Worm (Caenorhabditis elegans) whole organism, mixed stage, embryonic: ENCODE measurements around the gene srw-91.

Source experiments
- blmp-1 ChIP-seq: fragments of 150-350 bp; optimal IDR thresholded peaks from 2 replicates; lab custom pipeline; 2014; ENCODE audit warnings: missing biosample characterization, missing genetic modification characterization
- nhr-12 ChIP-seq: fragments of 150-350 bp; optimal IDR thresholded peaks from 2 replicates; lab custom pipeline; 2014; ENCODE audit warnings: missing biosample characterization, missing genetic modification characterization
- nhr-2 ChIP-seq: fragments of 150-350 bp; optimal IDR thresholded peaks from 2 replicates; lab custom pipeline; 2014; ENCODE audit warnings: missing biosample characterization, missing genetic modification characterization

DNA sequence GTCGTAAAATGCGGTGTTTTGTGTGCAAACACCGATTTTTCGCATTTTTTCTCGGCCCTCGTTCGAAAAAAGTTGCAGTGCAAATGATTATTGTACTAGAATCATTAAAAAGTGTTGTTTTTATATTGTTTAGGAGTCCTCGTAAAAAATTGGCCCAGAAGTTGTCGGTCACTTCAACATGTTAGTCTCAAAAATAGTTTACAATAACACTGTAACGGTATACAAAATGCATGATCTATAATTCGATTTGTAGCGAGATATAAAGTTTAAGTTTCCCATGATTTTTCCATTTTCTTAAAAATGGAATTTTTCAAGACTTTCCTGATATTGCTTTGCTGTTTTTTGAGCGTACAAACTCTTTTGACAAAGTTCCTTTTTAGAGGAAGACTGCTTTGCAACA lies 13.8 kb downstream of the srw-91 start, which contains the start of gene K04F1.8:
- TF ChIP-seq blmp-1 (tag; lab: Kevin White, UChicago) (no peak), nhr-2 (tag; lab: Kevin White, UChicago) (no peak), nhr-12 (tag; lab: Kevin White, UChicago) (no peak)
